Worm (Caenorhabditis elegans): Measurements from ENCODE around the gene mec-15.

mec-15 gene

ce11 chrII:10279561-10279960, 40.1 kb upstream of the mec-15 start, which contains the start of gene ZK971.1:
TSS of gene ZK971.1 (minus strand) at chrII:10279661.
- TF ChIP-seq zag-1 (tag; optimal IDR thresholded peaks at IDR 0.05) (no peak), attf-4 (tag; optimal IDR thresholded peaks at IDR 0.05) (no peak), ZK546.5 (tag; optimal IDR thresholded peaks at IDR 0.05) (no peak), mxl-3 (GFP tag; optimal IDR thresholded peaks at IDR 0.05) (no peak), mxl-2 (GFP tag; conservative IDR thresholded peaks at IDR 0.05) (no peak), snpc-1.2 (GFP tag; IDR thresholded peaks at IDR 0.05) (no peak), Y105C5A.15 (GFP tag; IDR thresholded peaks at IDR 0.05) (no peak), snpc-4 (tag; optimal IDR thresholded peaks at IDR 0.05) (no peak), ctbp-1 (GFP tag; IDR thresholded peaks at IDR 0.05) (no peak), lsy-2 (tag; optimal IDR thresholded peaks at IDR 0.05) (no peak)

ce11 chrII:10271093-10271492, 31.6 kb upstream of the mec-15 start, which contains the start of gene F54B3.4:
TSS of gene F54B3.4 (minus strand) at chrII:10271193.
- no peak for TF ChIP-seq ZK337.2 (GFP tag; IDR thresholded peaks at IDR 0.05)
- no peak for TF ChIP-seq hlh-11 (tag; optimal IDR thresholded peaks at IDR 0.05)
- no peak for TF ChIP-seq egl-27 (tag; optimal IDR thresholded peaks at IDR 0.05)
- no peak for TF ChIP-seq php-3 (GFP tag; IDR thresholded peaks at IDR 0.05)
- TF ChIP-seq hif-1 (tag; optimal IDR thresholded peaks at IDR 0.05): no peak
- TF ChIP-seq Y75B8A.6 (GFP tag; IDR thresholded peaks at IDR 0.05): no peak
- TF ChIP-seq tra-1 (GFP tag; IDR thresholded peaks at IDR 0.05): no peak
- TF ChIP-seq lsy-2 (tag; optimal IDR thresholded peaks at IDR 0.05): no peak
- no peak for TF ChIP-seq mxl-2 (GFP tag; conservative IDR thresholded peaks at IDR 0.05)

ce11 chrII:10270052-10270451, 30.6 kb upstream of the mec-15 start, which contains the start of gene F54B3.2:
TSS of gene F54B3.2 (minus strand) at chrII:10270152.
- TF ChIP-seq nhr-11 (tag; optimal IDR thresholded peaks at IDR 0.05) (no peak), ZK337.2 (GFP tag; IDR thresholded peaks at IDR 0.05) (no peak)

ce11 chrII:10261261-10261660, 21.8 kb upstream of the mec-15 start:
- no peak for TF ChIP-seq hlh-11 (tag; optimal IDR thresholded peaks at IDR 0.05)
- peak in 1 of 2 experiments; percentile 95 for TF ChIP-seq unc-62 (GFP tag; optimal IDR thresholded peaks at IDR 0.05 in 1 of 2)
- no peak for TF ChIP-seq unc-62 (tag; optimal IDR thresholded peaks at IDR 0.05)

ce11 chrII:10252048-10252447, 12.6 kb upstream of the mec-15 start:
- no peak for TF ChIP-seq lin-1 (GFP tag; IDR thresholded peaks at IDR 0.05)
- no peak for TF ChIP-seq spr-3 (GFP tag; optimal IDR thresholded peaks at IDR 0.05)
- peak; percentile 92 for TF ChIP-seq aha-1 (tag)
- TF ChIP-seq dmd-9 (GFP tag; IDR thresholded peaks at IDR 0.05): no peak
- no peak for TF ChIP-seq ztf-7 (tag; optimal IDR thresholded peaks at IDR 0.05)
- no peak for TF ChIP-seq snpc-1.2 (GFP tag; IDR thresholded peaks at IDR 0.05)
- TF ChIP-seq ceh-62 (tag; optimal IDR thresholded peaks at IDR 0.05): no peak
- no peak for TF ChIP-seq attf-4 (tag; optimal IDR thresholded peaks at IDR 0.05)

- no peak for TF ChIP-seq F10B5.3 (tag; optimal IDR thresholded peaks at IDR 0.05)
- no peak for TF ChIP-seq skn-1 (tag; optimal IDR thresholded peaks at IDR 0.05)
- TF ChIP-seq hmg-1.1 (GFP tag; IDR thresholded peaks at IDR 0.05): no peak
- no peak for TF ChIP-seq madf-5 (GFP tag; IDR thresholded peaks at IDR 0.05)
- TF ChIP-seq mdl-1 (tag; optimal IDR thresholded peaks at IDR 0.05): no peak
- no peak for TF ChIP-seq daf-8 (GFP tag; IDR thresholded peaks at IDR 0.05)
- no peak for TF ChIP-seq aly-2 (tag; optimal IDR thresholded peaks at IDR 0.05)
- no peak for TF ChIP-seq nhr-11 (tag; optimal IDR thresholded peaks at IDR 0.05)
- no peak for TF ChIP-seq set-16 (GFP tag; IDR thresholded peaks at IDR 0.05)
These were observed 11.5 kb upstream of the mec-15 start, which contains the start of gene F54B3.1 for ce11 chrII:10250966-10251365. TSS of gene F54B3.1 (plus strand) at chrII:10251266.

Data from whole organism, L4 larva.